Worm (Caenorhabditis elegans): ENCODE measurements around the gene nhr-12.

ce11 chrV:10064221-10064620 is 19.6 kb downstream of the nhr-12 start, which contains the start of gene fipr-13:
- TF ChIP-seq sea-1 (GFP tag; conservative IDR thresholded peaks at IDR 0.05) (no peak), scrt-1 (GFP tag; IDR thresholded peaks at IDR 0.05) (no peak), F13C5.2 (tag; optimal IDR thresholded peaks at IDR 0.05) (no peak), aly-1 (tag; optimal IDR thresholded peaks at IDR 0.05) (no peak), hmbx-1 (tag; optimal IDR thresholded peaks at IDR 0.05) (no peak), ets-7 (tag; optimal IDR thresholded peaks at IDR 0.05) (no peak), ceh-13 (GFP tag; optimal IDR thresholded peaks at IDR 0.05) (no peak), ama-1 (optimal IDR thresholded peaks at IDR 0.05) (no peak), flt-1 (GFP tag; IDR thresholded peaks at IDR 0.05) (no peak), B0310.2 (tag; optimal IDR thresholded peaks at IDR 0.05) (no peak), ceh-36 (tag; optimal IDR thresholded peaks at IDR 0.05) (no peak), pes-1 (GFP tag; IDR thresholded peaks at IDR 0.05) (no peak)

All from whole organism, early embryonic.